Worm (Caenorhabditis elegans) whole organism, mixed stage, embryonic: ENCODE measurements around the gene clec-233.

Experiments
- M03D4.4 ChIP-seq: sonication (generic microtip); optimal IDR thresholded peaks from 2 replicates; lab custom pipeline; 2017; ENCODE audit warnings: mild to moderate bottlenecking, missing genetic modification characterization, missing compliant biosample characterization
- bed-3 ChIP-seq: fragments of 200-800 bp; sonication (Bioruptor generic); optimal IDR thresholded peaks from 3 replicates; lab custom pipeline; 2018; ENCODE audit warnings: mild to moderate bottlenecking, missing genetic modification characterization, moderate library complexity, missing compliant biosample characterization
- blmp-1 ChIP-seq: fragments of 150-350 bp; optimal IDR thresholded peaks from 2 replicates; lab custom pipeline; 2014; ENCODE audit warnings: missing biosample characterization, missing genetic modification characterization
- ceh-39 ChIP-seq: fragments of 150-350 bp; optimal IDR thresholded peaks from 2 replicates; lab custom pipeline; 2014; ENCODE audit warnings: missing biosample characterization, missing genetic modification characterization
- ceh-43 ChIP-seq: fragments of 200-800 bp; sonication (Bioruptor generic); optimal IDR thresholded peaks from 2 replicates; lab custom pipeline; 2018; ENCODE audit warnings: mild to moderate bottlenecking, missing genetic modification characterization, moderate library complexity, missing compliant biosample characterization
- ceh-83 ChIP-seq: fragments of 200-800 bp; sonication (Bioruptor generic); optimal IDR thresholded peaks from 2 replicates; lab custom pipeline; 2018; ENCODE audit warnings: mild to moderate bottlenecking, missing genetic modification characterization, missing compliant biosample characterization
- ces-1 ChIP-seq: fragments of 150-350 bp; optimal IDR thresholded peaks from 2 replicates; lab custom pipeline; 2014; ENCODE audit warnings: missing biosample characterization, missing genetic modification reagents, missing genetic modification characterization
- cnd-1 ChIP-seq: fragments of 200-800 bp; sonication (Bioruptor generic); optimal IDR thresholded peaks from 2 replicates; lab custom pipeline; 2018; ENCODE audit warnings: mild to moderate bottlenecking, missing genetic modification characterization, missing compliant biosample characterization
- drap-1 ChIP-seq: fragments of 200-800 bp; sonication (Bioruptor generic); optimal IDR thresholded peaks from 3 replicates; lab custom pipeline; 2018; ENCODE audit warnings: mild to moderate bottlenecking, missing genetic modification characterization, missing compliant biosample characterization
- elt-1 ChIP-seq: sonication (generic microtip); optimal IDR thresholded peaks from 2 replicates; lab custom pipeline; 2017; ENCODE audit warnings: missing genetic modification characterization, mild to moderate bottlenecking, missing compliant biosample characterization, antibody characterized with exemption, moderate library complexity, borderline replicate concordance; ENCODE audit not compliant: insufficient read depth
- elt-3 ChIP-seq: fragments of 150-350 bp; optimal IDR thresholded peaks from 2 replicates; lab custom pipeline; 2014; ENCODE audit warnings: missing biosample characterization, missing genetic modification characterization
- flh-1 ChIP-seq: fragments of 200-800 bp; sonication (Bioruptor generic); optimal IDR thresholded peaks from 2 replicates; lab custom pipeline; 2018; ENCODE audit warnings: mild to moderate bottlenecking, missing genetic modification characterization, moderate library complexity, missing compliant biosample characterization
- ham-2 ChIP-seq: fragments of 200-800 bp; sonication (Bioruptor generic); optimal IDR thresholded peaks from 2 replicates; lab custom pipeline; 2018; ENCODE audit warnings: mild to moderate bottlenecking, missing genetic modification characterization, missing compliant biosample characterization
- hlh-1 ChIP-seq: fragments of 150-350 bp; optimal IDR thresholded peaks from 2 replicates; lab custom pipeline; 2014; ENCODE audit warnings: missing biosample characterization, missing genetic modification reagents, missing genetic modification characterization
- lin-32 ChIP-seq: fragments of 200-800 bp; sonication (Bioruptor generic); optimal IDR thresholded peaks from 2 replicates; lab custom pipeline; 2018; ENCODE audit warnings: mild to moderate bottlenecking, missing genetic modification characterization, missing compliant biosample characterization
- mab-5 ChIP-seq: fragments of 150-350 bp; optimal IDR thresholded peaks from 2 replicates; lab custom pipeline; 2014; ENCODE audit warnings: missing biosample characterization, missing genetic modification characterization
- mls-2 ChIP-seq: sonication (generic microtip); optimal IDR thresholded peaks from 2 replicates; lab custom pipeline; 2016; ENCODE audit warnings: mild to moderate bottlenecking, missing genetic modification characterization, moderate library complexity, missing compliant biosample characterization
- nhr-12 ChIP-seq: fragments of 150-350 bp; optimal IDR thresholded peaks from 2 replicates; lab custom pipeline; 2014; ENCODE audit warnings: missing biosample characterization, missing genetic modification characterization
- nhr-2 ChIP-seq: fragments of 150-350 bp; optimal IDR thresholded peaks from 2 replicates; lab custom pipeline; 2014; ENCODE audit warnings: missing biosample characterization, missing genetic modification characterization
- nhr-237 ChIP-seq: fragments of 150-350 bp; optimal IDR thresholded peaks from 2 replicates; lab custom pipeline; 2014; ENCODE audit warnings: missing biosample characterization, missing genetic modification characterization
- nhr-28 ChIP-seq: fragments of 150-350 bp; optimal IDR thresholded peaks from 2 replicates; lab custom pipeline; 2014; ENCODE audit warnings: missing biosample characterization, missing genetic modification characterization
- nhr-76 ChIP-seq: sonication (generic microtip); optimal IDR thresholded peaks from 2 replicates; lab custom pipeline; 2017; ENCODE audit warnings: missing biosample characterization, missing genetic modification characterization
- pha-4 ChIP-seq: fragments of 150-350 bp; optimal IDR thresholded peaks from 2 replicates; lab custom pipeline; 2018; ENCODE audit warnings: missing biosample characterization, missing genetic modification reagents, missing genetic modification characterization
- sem-2 ChIP-seq: fragments of 200-800 bp; sonication (Bioruptor generic); optimal IDR thresholded peaks from 2 replicates; lab custom pipeline; 2018; ENCODE audit warnings: mild to moderate bottlenecking, missing genetic modification characterization, missing compliant biosample characterization
- snpc-4 ChIP-seq: fragments of 150-350 bp; optimal IDR thresholded peaks from 2 replicates; lab custom pipeline; 2014; ENCODE audit warnings: missing biosample characterization, missing genetic modification characterization
- sptf-1 ChIP-seq: sonication (generic microtip); optimal IDR thresholded peaks from 2 replicates; lab custom pipeline; 2017; ENCODE audit warnings: mild to moderate bottlenecking, missing genetic modification characterization, moderate library complexity, missing compliant biosample characterization
- tbx-8 ChIP-seq: fragments of 200-800 bp; sonication (Bioruptor generic); optimal IDR thresholded peaks from 2 replicates; lab custom pipeline; 2018; ENCODE audit warnings: mild to moderate bottlenecking, missing genetic modification characterization, moderate library complexity, missing compliant biosample characterization
- unc-120 ChIP-seq: sonication (generic microtip); optimal IDR thresholded peaks from 2 replicates; lab custom pipeline; 2017; ENCODE audit warnings: missing genetic modification characterization, missing compliant biosample characterization; ENCODE audit not compliant: poor library complexity, severe bottlenecking
- unc-39 ChIP-seq: fragments of 150-350 bp; optimal IDR thresholded peaks from 2 replicates; lab custom pipeline; 2014; ENCODE audit warnings: missing biosample characterization, missing genetic modification characterization
- unc-62 ChIP-seq: fragments of 150-350 bp; optimal IDR thresholded peaks from 2 replicates; lab custom pipeline; 2014; ENCODE audit warnings: missing biosample characterization, missing genetic modification reagents, missing genetic modification characterization
- zip-8 ChIP-seq: fragments of 150-350 bp; optimal IDR thresholded peaks from 2 replicates; lab custom pipeline; 2014; ENCODE audit warnings: missing biosample characterization, missing genetic modification characterization
- ztf-11 ChIP-seq: fragments of 150-350 bp; optimal IDR thresholded peaks from 2 replicates; lab custom pipeline; 2014; ENCODE audit warnings: missing biosample characterization, missing genetic modification characterization

The clec-233 gene

DNA sequence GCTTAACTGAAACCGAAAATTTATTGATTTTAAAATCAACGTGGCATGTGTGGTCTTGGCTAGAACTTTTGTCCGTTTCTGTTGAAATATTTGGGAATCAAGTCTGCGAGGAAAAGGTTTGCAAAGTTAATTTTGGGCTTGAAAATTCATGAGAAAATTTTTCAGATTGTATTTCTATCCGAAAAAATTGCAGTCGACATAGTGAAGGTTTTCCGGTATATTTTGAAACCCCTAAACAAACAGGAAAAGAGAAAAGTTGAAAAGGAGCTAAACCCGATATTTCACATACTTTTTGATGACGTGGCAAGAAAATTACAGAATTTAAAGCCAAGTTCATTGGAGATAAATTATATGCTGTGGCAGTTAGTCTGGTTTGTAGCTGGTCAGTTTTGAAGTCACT lies 26.0 kb downstream of the clec-233 start, which contains the start of gene nhr-127:
TSS of gene nhr-127 (plus strand) at position 301 of the 400 bp plus-strand sequence.
- TF ChIP-seq unc-120 (tag; lab: Kevin White, UChicago), result no peak
- no peak for TF ChIP-seq cnd-1 (tag; lab: Kevin White, UChicago)
- no peak for TF ChIP-seq flh-1 (GFP tag; lab: Kevin White, UChicago)
- TF ChIP-seq nhr-2 (tag; lab: Kevin White, UChicago), result no peak
- TF ChIP-seq M03D4.4 (tag; lab: Kevin White, UChicago), result no peak
- TF ChIP-seq ztf-11 (tag; lab: Kevin White, UChicago), result no peak
- no peak for TF ChIP-seq sptf-1
- no peak for TF ChIP-seq lin-32 (GFP tag; lab: Kevin White, UChicago)
- TF ChIP-seq nhr-76 (tag; lab: Kevin White, UChicago), result no peak

DNA sequence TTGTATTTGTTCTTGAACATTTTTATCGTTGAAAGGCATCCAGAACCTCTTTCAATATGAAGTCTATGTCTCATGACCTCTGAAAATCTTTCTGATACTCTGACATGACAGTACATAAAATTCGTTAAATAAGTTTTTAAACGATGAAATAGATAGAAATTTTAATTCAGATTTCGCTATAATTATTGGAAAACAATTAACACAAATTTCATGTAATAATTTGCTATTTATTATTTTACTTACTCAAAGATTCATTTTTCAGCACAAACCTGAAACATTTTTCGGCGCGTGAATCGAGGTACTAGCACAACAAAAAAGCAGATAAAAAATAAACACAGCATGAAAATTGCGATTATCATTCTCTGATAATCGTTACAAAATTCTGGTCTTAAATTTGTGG lies 32.8 kb downstream of the clec-233 start, which contains the start of gene T13F3.4:
TSS of gene T13F3.4 (minus strand) at position 101 of the 400 bp plus-strand sequence.
- TF ChIP-seq hlh-1, result no peak
- TF ChIP-seq blmp-1, result no peak
- TF ChIP-seq nhr-12 (tag; lab: Kevin White, UChicago), result no peak
- no peak for TF ChIP-seq nhr-237 (tag; lab: Kevin White, UChicago)
- TF ChIP-seq bed-3 (GFP tag; lab: Kevin White, UChicago), result no peak
- no peak for TF ChIP-seq ces-1 (GFP tag; lab: Kevin White, UChicago)
- no peak for TF ChIP-seq cnd-1 (tag; lab: Kevin White, UChicago)
- TF ChIP-seq nhr-76 (tag; lab: Kevin White, UChicago), result no peak
- TF ChIP-seq nhr-28 (tag; lab: Kevin White, UChicago), result no peak
- no peak for TF ChIP-seq ztf-11 (tag; lab: Kevin White, UChicago)
- no peak for TF ChIP-seq snpc-4
- no peak for TF ChIP-seq mls-2 (tag; lab: Kevin White, UChicago)
- TF ChIP-seq tbx-8 (GFP tag; lab: Kevin White, UChicago), result no peak
- no peak for TF ChIP-seq ceh-83 (GFP tag; lab: Kevin White, UChicago)
- no peak for TF ChIP-seq drap-1
- no peak for TF ChIP-seq unc-39 (tag; lab: Kevin White, UChicago)
- TF ChIP-seq unc-62, result no peak
- TF ChIP-seq zip-8 (tag; lab: Kevin White, UChicago), result no peak

DNA sequence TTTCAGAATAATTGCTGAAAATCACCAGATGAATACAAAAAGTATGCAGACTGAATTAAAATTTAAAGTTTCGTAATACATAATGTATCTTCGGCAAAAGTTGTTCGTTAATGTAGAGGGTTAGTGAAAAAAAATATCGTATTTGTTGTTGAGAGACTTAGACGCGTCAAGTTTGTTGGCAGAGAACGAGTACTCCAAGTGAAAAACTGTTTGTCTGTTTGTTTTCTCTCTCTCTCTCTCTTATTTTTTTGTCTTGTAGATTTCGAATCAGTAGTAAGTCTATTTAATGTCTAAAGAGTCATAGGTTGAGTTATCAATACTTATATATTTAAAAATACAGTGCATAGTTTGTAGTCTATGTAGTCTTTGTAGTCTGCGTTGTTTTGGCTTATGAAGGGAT lies 35.8 kb downstream of the clec-233 start, which contains the start of the genes fbxa-2 and T13F3.8:
TSS of gene fbxa-2 (minus strand) at position 101 of the 400 bp plus-strand sequence.
TSS of gene T13F3.8 (plus strand) at position 245 of the 400 bp plus-strand sequence.
- no peak for TF ChIP-seq mab-5 (tag; lab: Kevin White, UChicago)
- TF ChIP-seq pha-4 (tag; lab: Kevin White, UChicago), result no peak
- TF ChIP-seq nhr-237 (tag; lab: Kevin White, UChicago), result no peak
- no peak for TF ChIP-seq ham-2 (GFP tag; lab: Kevin White, UChicago)
- TF ChIP-seq unc-62, result no peak
- no peak for TF ChIP-seq tbx-8 (GFP tag; lab: Kevin White, UChicago)
- TF ChIP-seq ztf-11 (tag; lab: Kevin White, UChicago), result no peak

DNA sequence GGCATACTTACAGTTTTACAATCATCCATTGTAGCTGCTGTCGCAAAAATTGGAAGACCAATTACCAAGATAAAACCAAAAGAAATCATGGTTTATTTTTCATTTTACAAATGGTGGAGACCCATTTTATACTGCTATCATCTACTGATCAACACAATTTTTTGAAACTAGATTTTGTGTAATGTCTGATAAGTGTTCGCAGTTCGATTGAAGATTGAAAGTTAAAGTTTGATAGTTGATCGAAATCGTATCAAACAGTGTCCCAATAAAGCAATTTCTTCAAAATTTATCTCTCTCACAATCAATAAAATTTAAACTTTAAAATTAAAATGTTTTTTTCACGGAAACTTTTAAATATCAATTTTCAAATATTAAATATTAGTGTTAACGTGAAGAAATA lies 37.4 kb downstream of the clec-233 start, which contains the start of gene T13F3.6:
TSS of gene T13F3.6 (minus strand) at position 101 of the 400 bp plus-strand sequence.
- TF ChIP-seq bed-3 (GFP tag; lab: Kevin White, UChicago), result no peak
- no peak for TF ChIP-seq hlh-1
- TF ChIP-seq nhr-12 (tag; lab: Kevin White, UChicago), result no peak
- no peak for TF ChIP-seq zip-8 (tag; lab: Kevin White, UChicago)
- no peak for TF ChIP-seq pha-4 (tag; lab: Kevin White, UChicago)
- no peak for TF ChIP-seq elt-3 (tag; lab: Kevin White, UChicago)
- no peak for TF ChIP-seq nhr-2 (tag; lab: Kevin White, UChicago)
- no peak for TF ChIP-seq lin-32 (GFP tag; lab: Kevin White, UChicago)
- no peak for TF ChIP-seq drap-1
- no peak for TF ChIP-seq unc-39 (tag; lab: Kevin White, UChicago)
- TF ChIP-seq unc-62, result no peak

DNA sequence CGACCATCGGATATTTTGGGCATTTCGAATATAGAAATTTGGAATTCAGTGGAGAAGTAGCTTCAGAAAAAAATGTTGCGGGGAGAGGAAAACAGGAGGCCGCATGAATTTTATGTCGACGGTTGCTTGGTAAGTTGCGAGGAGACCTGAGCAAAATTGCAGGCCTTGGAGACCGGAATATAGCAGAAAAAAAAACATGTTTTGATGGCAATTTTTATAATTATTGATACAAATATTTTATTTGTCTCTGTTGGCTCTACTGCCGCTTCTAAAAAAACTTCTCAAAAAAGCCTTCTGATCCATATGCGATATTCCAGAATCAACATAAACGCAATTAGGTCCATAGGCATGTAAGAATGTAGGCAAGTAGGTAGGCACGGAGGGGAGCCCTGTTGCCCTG lies 41.6 kb downstream of the clec-233 start, which contains the start of gene pacl-1:
TSS of gene pacl-1 (minus strand) at position 101 of the 400 bp plus-strand sequence.
- no peak for TF ChIP-seq flh-1 (GFP tag; lab: Kevin White, UChicago)
- TF ChIP-seq unc-120 (tag; lab: Kevin White, UChicago), result no peak
- no peak for TF ChIP-seq sem-2 (GFP tag; lab: Kevin White, UChicago)
- no peak for TF ChIP-seq nhr-237 (tag; lab: Kevin White, UChicago)
- no peak for TF ChIP-seq mls-2 (tag; lab: Kevin White, UChicago)
- no peak for TF ChIP-seq elt-1 (tag; lab: Kevin White, UChicago)
- TF ChIP-seq ceh-39 (tag; lab: Kevin White, UChicago), result no peak
- no peak for TF ChIP-seq unc-62
- no peak for TF ChIP-seq nhr-12 (tag; lab: Kevin White, UChicago)
- TF ChIP-seq tbx-8 (GFP tag; lab: Kevin White, UChicago), result no peak
- no peak for TF ChIP-seq unc-39 (tag; lab: Kevin White, UChicago)
- TF ChIP-seq mab-5 (tag; lab: Kevin White, UChicago), result no peak
- no peak for TF ChIP-seq hlh-1
- no peak for TF ChIP-seq ceh-43
- no peak for TF ChIP-seq lin-32 (GFP tag; lab: Kevin White, UChicago)
- no peak for TF ChIP-seq blmp-1
